Fruit fly (Drosophila melanogaster) whole organism, prepupa: ENCODE measurements around the gene CG7084.

Source experiments
- CG34406 ChIP-seq: fragments of 200-800 bp; sonication (Bioruptor generic); optimal IDR thresholded peaks from 3 replicates; lab custom pipeline; 2016; ENCODE audit warnings: missing biosample characterization, missing genetic modification characterization
- CG6163 ChIP-seq: fragments of 200-800 bp; sonication (Bioruptor generic); IDR thresholded peaks from 3 replicates; pipeline ENCODE4 v1.3.6; 2022; ENCODE audit warnings: missing biosample characterization, missing genetic modification characterization
- CG7368 ChIP-seq: fragments of 200-800 bp; sonication (Bioruptor generic); optimal IDR thresholded peaks from 3 replicates; lab custom pipeline; 2016; ENCODE audit warnings: missing biosample characterization, missing genetic modification characterization
- Eip93F ChIP-seq: fragments of 200-800 bp; sonication (Bioruptor generic); optimal IDR thresholded peaks from 2 replicates; lab custom pipeline; 2016; ENCODE audit warnings: missing biosample characterization, mild to moderate bottlenecking, missing genetic modification characterization
- Ets21C ChIP-seq: fragments of 200-800 bp; sonication (Bioruptor generic); optimal IDR thresholded peaks from 3 replicates; lab custom pipeline; 2016; ENCODE audit warnings: missing biosample characterization, missing genetic modification characterization
- Lpt ChIP-seq: fragments of 200-800 bp; sonication (Bioruptor generic); optimal IDR thresholded peaks from 3 replicates; lab custom pipeline; 2016; ENCODE audit warnings: missing biosample characterization, missing genetic modification characterization

- TF ChIP-seq CG6163 = no peak; the same call in 2 of the 3 replicates
- TF ChIP-seq CG34406 (GFP tag; lab: Kevin White, UChicago) = peak; percentile 43
- TF ChIP-seq Eip93F (GFP tag; lab: Kevin White, UChicago) = no peak
- no peak for TF ChIP-seq Ets21C
- no peak for TF ChIP-seq Lpt (GFP tag; lab: Kevin White, UChicago)
- TF ChIP-seq CG7368 (GFP tag; lab: Kevin White, UChicago) = no peak
These were observed 30.2 kb downstream of the CG7084 start, which contains the start of gene CG7080 for dm6 chr3R:22328665-22329350.
